Fruit fly (Drosophila melanogaster): ENCODE results near the gene Dpm3.

- TF ChIP-seq kay (GFP tag; ENCODE audit: borderline replicate concordance) (no peak), CG7045 (GFP tag; optimal IDR thresholded peaks at IDR 0.05) (no peak), CG7101 (tag; optimal IDR thresholded peaks at IDR 0.05) (no peak), ovo (GFP tag; optimal IDR thresholded peaks at IDR 0.05) (no peak), bab1 (GFP tag; optimal IDR thresholded peaks at IDR 0.05) (no peak), CG5204 (GFP tag; optimal IDR thresholded peaks at IDR 0.05) (no peak), cnc (optimal IDR thresholded peaks at IDR 0.05) (no peak), CG1620 (GFP tag; optimal IDR thresholded peaks at IDR 0.05) (no peak), tj (GFP tag; optimal IDR thresholded peaks at IDR 0.05) (no peak), Clk (GFP tag; optimal IDR thresholded peaks at IDR 0.05) (no peak)
Observed at dm6 chr3R:13393009-13393408, 9.8 kb downstream of the Dpm3 start.

Measured in whole organism, adult.